Worm (Caenorhabditis elegans) whole organism, early embryonic: ENCODE data around the gene H02F09.3.

ENCODE experiments used
- B0310.2 ChIP-seq: sonication (generic microtip); optimal IDR thresholded peaks from 2 replicates; lab custom pipeline; 2016; ENCODE audit warnings: mild to moderate bottlenecking, missing genetic modification characterization, missing compliant biosample characterization
- F13C5.2 ChIP-seq: sonication (generic microtip); optimal IDR thresholded peaks from 2 replicates; lab custom pipeline; 2017; ENCODE audit warnings: mild to moderate bottlenecking, missing genetic modification characterization, inconsistent platforms, missing compliant biosample characterization
- aly-1 ChIP-seq: sonication (generic microtip); optimal IDR thresholded peaks from 2 replicates; lab custom pipeline; 2016; ENCODE audit warnings: missing genetic modification characterization, missing compliant biosample characterization
- ama-1 ChIP-seq: fragments of 150-350 bp; optimal IDR thresholded peaks from 2 replicates; lab custom pipeline; 2014
- ceh-13 ChIP-seq: fragments of 200-800 bp; sonication (Bioruptor generic); optimal IDR thresholded peaks from 2 replicates; lab custom pipeline; 2018; ENCODE audit warnings: mild to moderate bottlenecking, missing genetic modification characterization, missing compliant biosample characterization
- ceh-36 ChIP-seq: sonication (generic microtip); optimal IDR thresholded peaks from 2 replicates; lab custom pipeline; 2016; ENCODE audit warnings: missing genetic modification characterization, inconsistent platforms, missing compliant biosample characterization
- ets-7 ChIP-seq: sonication (generic microtip); optimal IDR thresholded peaks from 2 replicates; lab custom pipeline; 2016; ENCODE audit warnings: missing genotype, missing genetic modification characterization, missing compliant biosample characterization
- flt-1 ChIP-seq: fragments of 200-800 bp; sonication (Bioruptor generic); IDR thresholded peaks from 2 replicates; pipeline ENCODE4 v1.3.6; 2022; ENCODE audit warnings: missing genetic modification characterization, missing compliant biosample characterization
- hmbx-1 ChIP-seq: sonication (generic microtip); optimal IDR thresholded peaks from 2 replicates; lab custom pipeline; 2016; ENCODE audit warnings: mild to moderate bottlenecking, missing genetic modification characterization, missing compliant biosample characterization
- hmg-4 ChIP-seq: fragments of 200-800 bp; sonication (Bioruptor generic); optimal IDR thresholded peaks from 2 replicates; lab custom pipeline; 2018; ENCODE audit warnings: mild to moderate bottlenecking, missing genetic modification characterization, missing compliant biosample characterization
- hnd-1 ChIP-seq: sonication (generic microtip); optimal IDR thresholded peaks from 2 replicates; lab custom pipeline; 2016; ENCODE audit warnings: missing genetic modification characterization, missing compliant biosample characterization
- pes-1 ChIP-seq: fragments of 200-800 bp; sonication (Bioruptor generic); IDR thresholded peaks from 2 replicates; pipeline ENCODE4 v1.3.6; 2022; ENCODE audit warnings: missing genetic modification reagents, missing genetic modification characterization, missing compliant biosample characterization
- scrt-1 ChIP-seq: fragments of 200-800 bp; sonication (Bioruptor generic); IDR thresholded peaks from 2 replicates; pipeline ENCODE4 v1.3.6; 2022; ENCODE audit warnings: missing genetic modification characterization, missing compliant biosample characterization
- sea-1 ChIP-seq: fragments of 200-800 bp; sonication (Bioruptor generic); conservative IDR thresholded peaks from 2 replicates; pipeline ENCODE4 v1.3.6; 2022; ENCODE audit warnings: missing genetic modification characterization, missing compliant biosample characterization
- tbx-11 ChIP-seq: fragments of 200-800 bp; sonication (Bioruptor generic); IDR thresholded peaks from 2 replicates; pipeline ENCODE4 v1.3.6; 2022; ENCODE audit warnings: missing genetic modification characterization, missing compliant biosample characterization
- tbx-37 ChIP-seq: fragments of 200-800 bp; sonication (Bioruptor generic); conservative IDR thresholded peaks from 2 replicates; pipeline ENCODE4 v1.3.6; 2022; ENCODE audit warnings: missing genetic modification reagents, missing genetic modification characterization, missing compliant biosample characterization
- tra-4 ChIP-seq: sonication (generic microtip); optimal IDR thresholded peaks from 2 replicates; lab custom pipeline; 2017; ENCODE audit warnings: missing genetic modification characterization, missing compliant biosample characterization

H02F09.3 gene

DNA sequence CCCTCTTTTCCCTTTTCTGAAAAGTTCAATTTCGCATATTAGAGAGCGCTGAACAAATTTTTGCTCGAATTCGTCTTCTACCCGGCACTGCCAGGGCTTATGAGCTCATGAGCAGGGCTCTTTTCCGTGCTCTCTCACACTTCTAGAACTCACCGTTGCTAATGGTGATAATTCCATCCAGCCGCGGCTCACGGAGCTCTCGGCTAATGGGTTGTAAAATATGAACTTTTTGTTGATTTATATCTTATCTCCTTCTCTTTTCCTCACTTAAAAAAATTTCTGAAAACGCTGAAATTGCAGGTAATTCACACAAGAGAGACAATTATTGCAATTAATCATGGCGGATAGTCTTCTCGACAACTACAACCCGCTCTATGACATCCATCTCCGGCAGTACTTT, 36.1 kb downstream of the H02F09.3 start, which contains the start of gene H11E01.3:
Gene H11E01.3, plus strand, starts transcription at position 301 of the 400 bp plus-strand sequence.
- TF ChIP-seq ceh-13 (no peak), F13C5.2 (tag; lab: Kevin White, UChicago) (no peak), sea-1 (no peak), tra-4 (tag; lab: Kevin White, UChicago) (no peak), tbx-37 (GFP tag; lab: Robert Waterston, UW) (no peak), ama-1 (lab: Kevin White, UChicago) (no peak), ceh-36 (tag; lab: Kevin White, UChicago) (no peak), pes-1 (no peak), hnd-1 (no peak), hmg-4 (GFP tag; lab: Kevin White, UChicago) (no peak), aly-1 (tag; lab: Kevin White, UChicago) (no peak), flt-1 (GFP tag; lab: Robert Waterston, UW) (no peak), B0310.2 (tag; lab: Kevin White, UChicago) (no peak), hmbx-1 (tag; lab: Kevin White, UChicago) (no peak), ets-7 (tag; lab: Kevin White, UChicago) (no peak), scrt-1 (GFP tag; lab: Robert Waterston, UW) (no peak), tbx-11 (GFP tag; lab: Robert Waterston, UW) (no peak)

DNA sequence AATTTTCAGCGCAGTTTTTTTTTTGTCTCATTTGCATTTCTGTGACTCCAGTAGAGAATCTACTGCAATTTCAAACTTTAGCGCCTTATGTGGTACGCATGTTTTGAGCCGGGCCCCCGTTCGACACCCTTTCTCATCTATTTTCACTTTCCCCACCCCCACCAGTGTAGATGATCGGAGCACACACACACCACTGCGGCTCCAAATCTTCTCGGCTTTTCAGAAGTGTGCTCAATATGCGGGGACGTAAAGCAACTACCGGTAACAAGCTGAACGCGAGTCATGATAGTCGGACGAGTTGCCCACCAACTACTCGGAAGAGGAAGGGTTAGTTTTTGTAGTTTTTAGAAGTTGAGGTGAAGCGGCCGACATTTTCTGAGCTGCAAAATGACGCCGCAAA, 44.5 kb downstream of the H02F09.3 start:
- TF ChIP-seq sea-1, result no peak
- TF ChIP-seq B0310.2 (tag; lab: Kevin White, UChicago), result no peak
- TF ChIP-seq hmbx-1 (tag; lab: Kevin White, UChicago), result no peak
- no peak for TF ChIP-seq scrt-1 (GFP tag; lab: Robert Waterston, UW)
- TF ChIP-seq ceh-36 (tag; lab: Kevin White, UChicago), result no peak
- TF ChIP-seq ceh-13, result no peak
- TF ChIP-seq ets-7 (tag; lab: Kevin White, UChicago), result no peak
- no peak for TF ChIP-seq hnd-1
- no peak for TF ChIP-seq tra-4 (tag; lab: Kevin White, UChicago)
- no peak for TF ChIP-seq aly-1 (tag; lab: Kevin White, UChicago)
- TF ChIP-seq ama-1 (lab: Kevin White, UChicago), result no peak
- TF ChIP-seq pes-1, result no peak
- TF ChIP-seq tbx-37 (GFP tag; lab: Robert Waterston, UW), result no peak
- TF ChIP-seq flt-1 (GFP tag; lab: Robert Waterston, UW), result no peak
- TF ChIP-seq F13C5.2 (tag; lab: Kevin White, UChicago), result no peak
- TF ChIP-seq tbx-11 (GFP tag; lab: Robert Waterston, UW), result no peak
- no peak for TF ChIP-seq hmg-4 (GFP tag; lab: Kevin White, UChicago)

DNA sequence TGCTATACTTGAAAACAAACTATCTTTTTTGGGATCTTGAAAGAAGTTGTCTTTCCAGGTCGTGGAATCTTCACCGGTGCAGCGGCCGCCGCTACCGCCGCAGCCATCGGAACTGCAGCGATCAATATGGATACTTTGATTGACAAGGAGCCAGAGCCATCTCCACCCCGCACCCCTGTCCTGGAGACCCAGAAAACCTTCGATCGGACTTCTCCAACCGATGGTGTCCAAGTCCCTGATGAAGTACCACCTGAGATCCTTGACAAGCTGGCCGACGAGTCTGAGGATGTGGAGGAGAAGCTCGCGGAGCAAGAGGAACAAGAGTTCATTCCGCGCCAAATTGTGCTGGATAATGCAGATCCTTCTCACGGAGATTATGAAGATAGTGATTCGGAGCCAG, 45.4 kb downstream of the H02F09.3 start:
- TF ChIP-seq flt-1 (GFP tag; lab: Robert Waterston, UW) (no peak), pes-1 (no peak), sea-1 (no peak), F13C5.2 (tag; lab: Kevin White, UChicago) (no peak)

DNA sequence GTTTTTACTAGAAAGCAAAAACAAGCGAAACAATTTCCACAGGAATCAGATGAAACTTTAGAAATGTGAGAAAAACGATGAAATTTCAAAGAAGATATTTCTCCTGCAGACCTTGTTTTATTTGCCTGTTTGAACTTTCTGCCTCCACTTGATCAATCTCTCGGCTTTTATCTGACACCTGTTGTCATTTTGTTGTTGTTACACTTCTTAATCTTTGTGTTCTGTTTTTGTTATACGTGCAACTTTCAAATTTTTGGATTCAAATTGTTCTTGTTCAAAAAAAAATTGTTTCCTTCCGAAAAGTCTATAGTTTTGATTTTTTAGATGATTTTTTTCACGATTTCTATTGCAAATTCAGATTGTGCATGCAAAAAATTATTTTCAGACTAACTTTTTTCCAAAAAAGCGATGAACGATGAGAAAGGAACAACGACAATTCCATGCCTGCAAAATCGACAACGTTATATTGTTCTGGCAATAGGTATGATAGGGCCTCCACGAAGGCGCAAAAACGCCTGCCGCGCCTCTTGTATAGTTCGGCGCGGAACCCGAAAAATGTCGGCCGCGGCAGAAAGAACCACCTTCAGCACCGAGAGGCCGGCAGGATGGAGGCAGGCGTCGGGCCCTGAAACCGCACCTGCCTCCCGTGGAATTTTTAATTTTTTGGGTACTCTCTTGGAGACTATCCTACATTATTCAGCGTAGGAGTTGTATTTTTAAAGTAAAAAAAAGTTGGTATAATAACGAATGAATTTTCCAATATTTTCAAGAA, 52.4 kb downstream of the H02F09.3 start, which contains the start of gene H11E01.2:
Gene H11E01.2, plus strand, starts transcription at position 380 of the 772 bp plus-strand sequence.
- TF ChIP-seq scrt-1 (GFP tag; lab: Robert Waterston, UW) (no peak), tbx-11 (GFP tag; lab: Robert Waterston, UW) (no peak), tbx-37 (GFP tag; lab: Robert Waterston, UW) (no peak), pes-1 (no peak), B0310.2 (tag; lab: Kevin White, UChicago) (no peak), flt-1 (GFP tag; lab: Robert Waterston, UW) (no peak), ama-1 (lab: Kevin White, UChicago) (no peak), hmbx-1 (tag; lab: Kevin White, UChicago) (no peak), aly-1 (tag; lab: Kevin White, UChicago) (no peak), hnd-1 (no peak), sea-1 (no peak), ceh-36 (tag; lab: Kevin White, UChicago) (no peak), ets-7 (tag; lab: Kevin White, UChicago) (no peak), tra-4 (tag; lab: Kevin White, UChicago) (no peak), ceh-13 (no peak), hmg-4 (GFP tag; lab: Kevin White, UChicago) (no peak), F13C5.2 (tag; lab: Kevin White, UChicago) (no peak)
